Fruit fly (Drosophila melanogaster) whole organism, adult: Measurements from ENCODE around the gene CG5265.

Source experiments
- CG14711 ChIP-seq: fragments of 200-800 bp; sonication (Bioruptor generic); optimal IDR thresholded peaks from 2 replicates; lab custom pipeline; 2018; ENCODE audit warnings: missing biosample characterization, mild to moderate bottlenecking, missing genetic modification characterization, moderate library complexity
- CG33017 ChIP-seq: fragments of 200-800 bp; sonication (Bioruptor generic); optimal IDR thresholded peaks from 2 replicates; lab custom pipeline; 2018; ENCODE audit warnings: missing biosample characterization, mild to moderate bottlenecking, missing genetic modification characterization, moderate library complexity
- CG5204 ChIP-seq: fragments of 200-800 bp; sonication (Bioruptor generic); optimal IDR thresholded peaks from 2 replicates; lab custom pipeline; 2016; ENCODE audit warnings: missing biosample characterization, missing genetic modification characterization
- Mnt ChIP-seq: fragments of 200-800 bp; sonication (Bioruptor generic); optimal IDR thresholded peaks from 2 replicates; lab custom pipeline; 2016; ENCODE audit warnings: missing biosample characterization, mild to moderate bottlenecking, missing genetic modification characterization
- bab1 ChIP-seq: fragments of 200-800 bp; sonication (Bioruptor generic); optimal IDR thresholded peaks from 3 replicates; lab custom pipeline; 2019; ENCODE audit warnings: missing biosample characterization, mild to moderate bottlenecking, missing genetic modification characterization, moderate library complexity
- pad ChIP-seq: fragments of 200-800 bp; sonication (Bioruptor generic); optimal IDR thresholded peaks from 3 replicates; lab custom pipeline; 2017; ENCODE audit warnings: missing biosample characterization, missing genetic modification characterization, mild to moderate bottlenecking, moderate library complexity, missing genetic modification reagents
- toe ChIP-seq: fragments of 200-800 bp; sonication (Bioruptor generic); optimal IDR thresholded peaks from 2 replicates; lab custom pipeline; 2016; ENCODE audit warnings: missing biosample characterization, missing genetic modification characterization

dm6 chr3R:17132098-17132712, 6.6 kb upstream of the CG5265 start, which contains the start of the genes CG4053 and CG31266:
- TF ChIP-seq CG14711 (no peak), bab1 (no peak), CG5204 (GFP tag; lab: Kevin White, UChicago) (no peak), CG33017 (tag; lab: Kevin White, UChicago) (no peak), toe (GFP tag; lab: Kevin White, UChicago) (no peak), pad (GFP tag; lab: Kevin White, UChicago) (no peak), Mnt (GFP tag; lab: Kevin White, UChicago) (no peak)
